Fruit fly (Drosophila melanogaster): ENCODE results near the gene CG7294.

DNA sequence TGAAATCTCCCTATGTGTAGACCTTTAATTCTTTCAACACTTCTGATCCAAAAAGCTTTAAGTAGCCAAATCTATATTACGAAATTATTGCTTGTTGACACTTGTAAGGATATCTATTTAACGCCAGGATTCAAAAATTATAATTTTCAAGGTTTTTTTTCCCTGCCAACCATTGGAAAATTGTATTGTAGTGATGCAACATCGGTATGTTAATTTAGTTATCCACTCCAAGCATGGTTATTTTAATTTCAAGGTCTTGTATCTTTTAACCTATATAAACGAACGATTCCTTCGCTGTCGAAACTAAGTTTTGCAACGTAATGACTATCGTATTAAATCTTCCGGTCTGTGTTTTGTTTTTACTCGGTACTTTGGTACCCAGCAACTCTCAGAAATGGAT, 43.0 kb downstream of the CG7294 start, which contains the start of gene CG17097:
- no peak for TF ChIP-seq cic (GFP tag; optimal IDR thresholded peaks at IDR 0.05)
- no peak for TF ChIP-seq CG11617 (GFP tag; optimal IDR thresholded peaks at IDR 0.05)
- no peak for TF ChIP-seq kay (GFP tag; ENCODE audit: borderline replicate concordance)
- TF ChIP-seq bab1 (GFP tag; optimal IDR thresholded peaks at IDR 0.05), result no peak
- no peak for TF ChIP-seq Mnt (GFP tag; optimal IDR thresholded peaks at IDR 0.05)
- TF ChIP-seq CG7101 (tag; optimal IDR thresholded peaks at IDR 0.05), result no peak
- TF ChIP-seq CG1620 (GFP tag; optimal IDR thresholded peaks at IDR 0.05), result no peak
- TF ChIP-seq CG12768 (GFP tag; optimal IDR thresholded peaks at IDR 0.05), result no peak
- TF ChIP-seq CG5204 (GFP tag; optimal IDR thresholded peaks at IDR 0.05), result no peak
